Fruit fly (Drosophila melanogaster) whole organism, embryonic: ENCODE measurements around the gene CG12783.

Experiments
- Antp ChIP-seq: fragments of 200-800 bp; sonication (Bioruptor generic); optimal IDR thresholded peaks from 3 replicates; lab custom pipeline; 2016; ENCODE audit warnings: missing biosample characterization, missing genetic modification characterization
- Atf3 ChIP-seq: fragments of 200-800 bp; sonication (Bioruptor generic); optimal IDR thresholded peaks from 3 replicates; lab custom pipeline; 2016; ENCODE audit warnings: missing biosample characterization, missing genetic modification characterization
- CG10321 ChIP-seq: fragments of 200-800 bp; sonication (Bioruptor generic); IDR thresholded peaks from 2 replicates; pipeline ENCODE4 v1.3.6; 2022; ENCODE audit warnings: missing biosample characterization, missing genetic modification characterization
- CG10565 ChIP-seq: fragments of 200-800 bp; sonication (Bioruptor generic); optimal IDR thresholded peaks from 3 replicates; lab custom pipeline; 2016; ENCODE audit warnings: missing biosample characterization, mild to moderate bottlenecking, missing genetic modification characterization
- CG12391 ChIP-seq: fragments of 200-800 bp; sonication (Bioruptor generic); optimal IDR thresholded peaks from 3 replicates; lab custom pipeline; 2018; ENCODE audit warnings: missing biosample characterization, mild to moderate bottlenecking, missing genetic modification characterization, moderate library complexity
- CG16779 ChIP-seq: fragments of 200-800 bp; sonication (Bioruptor generic); IDR thresholded peaks from 2 replicates; pipeline ENCODE4 v1.3.6; 2022; ENCODE audit warnings: missing biosample characterization, missing genetic modification characterization
- CG16813 ChIP-seq: fragments of 200-800 bp; sonication (Bioruptor generic); IDR thresholded peaks from 3 replicates; pipeline ENCODE4 v1.3.6; 2022; ENCODE audit warnings: missing biosample characterization, missing genetic modification characterization; ENCODE audit not compliant: partially characterized antibody
- CG17186 ChIP-seq: fragments of 200-800 bp; sonication (Bioruptor generic); optimal IDR thresholded peaks from 3 replicates; lab custom pipeline; 2017; ENCODE audit warnings: missing biosample characterization, missing genetic modification reagents, missing genetic modification characterization
- CG17568 ChIP-seq: fragments of 200-800 bp; sonication (Bioruptor generic); optimal IDR thresholded peaks from 2 replicates; lab custom pipeline; 2018; ENCODE audit warnings: missing biosample characterization, mild to moderate bottlenecking, missing genetic modification characterization, moderate library complexity
- CG1792 ChIP-seq: fragments of 200-800 bp; sonication (Bioruptor generic); optimal IDR thresholded peaks from 2 replicates; lab custom pipeline; 2016; ENCODE audit warnings: missing biosample characterization, missing genetic modification characterization
- CG18619 ChIP-seq: fragments of 200-800 bp; sonication (Bioruptor generic); optimal IDR thresholded peaks from 3 replicates; lab custom pipeline; 2017; ENCODE audit warnings: missing biosample characterization, mild to moderate bottlenecking, missing genetic modification characterization
- CG18764 ChIP-seq: fragments of 200-800 bp; sonication (Bioruptor generic); optimal IDR thresholded peaks from 3 replicates; lab custom pipeline; 2016; ENCODE audit warnings: missing biosample characterization, missing genetic modification characterization
- CG2120 ChIP-seq: fragments of 200-800 bp; sonication (Bioruptor generic); optimal IDR thresholded peaks from 3 replicates; lab custom pipeline; 2016; ENCODE audit warnings: missing biosample characterization, missing genetic modification characterization
- CG2889 ChIP-seq: fragments of 200-800 bp; sonication (Bioruptor generic); IDR thresholded peaks from 3 replicates; pipeline ENCODE4 v1.3.6; 2022; ENCODE audit warnings: missing biosample characterization, missing genetic modification characterization
- CG31441 ChIP-seq: fragments of 200-800 bp; sonication (Bioruptor generic); IDR thresholded peaks from 2 replicates; pipeline ENCODE4 v1.3.6; 2022; ENCODE audit warnings: missing biosample characterization, missing genetic modification characterization
- CG5953 ChIP-seq: fragments of 200-800 bp; sonication (Bioruptor generic); IDR thresholded peaks from 2 replicates; pipeline ENCODE4 v1.3.6; 2022; ENCODE audit warnings: missing biosample characterization, missing genetic modification characterization
- CG6854 ChIP-seq: fragments of 200-800 bp; sonication (Bioruptor generic); optimal IDR thresholded peaks from 3 replicates; lab custom pipeline; 2017; ENCODE audit warnings: missing biosample characterization, mild to moderate bottlenecking, missing genetic modification characterization
- CG7745 ChIP-seq: fragments of 200-800 bp; sonication (Bioruptor generic); optimal IDR thresholded peaks from 2 replicates; lab custom pipeline; 2018; ENCODE audit warnings: missing biosample characterization, mild to moderate bottlenecking, missing genetic modification characterization, moderate library complexity
- CG7786 ChIP-seq: fragments of 200-800 bp; sonication (Bioruptor generic); optimal IDR thresholded peaks from 2 replicates; lab custom pipeline; 2016; ENCODE audit warnings: missing biosample characterization, missing genetic modification characterization
- CG7987 ChIP-seq: fragments of 200-800 bp; sonication (Bioruptor generic); optimal IDR thresholded peaks from 2 replicates; lab custom pipeline; 2018; ENCODE audit warnings: missing biosample characterization, mild to moderate bottlenecking, missing genetic modification characterization, moderate library complexity
- CG8089 ChIP-seq: fragments of 200-800 bp; sonication (Bioruptor generic); optimal IDR thresholded peaks from 3 replicates; lab custom pipeline; 2016; ENCODE audit warnings: missing biosample characterization, missing genetic modification characterization
- CG9437 ChIP-seq: fragments of 200-800 bp; sonication (Bioruptor generic); optimal IDR thresholded peaks from 2 replicates; lab custom pipeline; 2018; ENCODE audit warnings: missing biosample characterization, mild to moderate bottlenecking, missing genetic modification characterization
- CG9609 ChIP-seq: fragments of 200-800 bp; sonication (Bioruptor generic); optimal IDR thresholded peaks from 3 replicates; lab custom pipeline; 2016; ENCODE audit warnings: missing biosample characterization, missing genetic modification characterization
- HLH4C ChIP-seq: fragments of 200-800 bp; sonication (Bioruptor generic); IDR thresholded peaks from 3 replicates; pipeline ENCODE4 v1.3.6; 2022; ENCODE audit warnings: missing biosample characterization, missing genetic modification characterization; ENCODE audit not compliant: partially characterized antibody
- MESR4 ChIP-seq: fragments of 200-800 bp; sonication (Bioruptor generic); optimal IDR thresholded peaks from 2 replicates; lab custom pipeline; 2018; ENCODE audit warnings: missing biosample characterization, mild to moderate bottlenecking, missing genetic modification characterization, moderate library complexity
- Max ChIP-seq: fragments of 200-800 bp; sonication (Bioruptor generic); optimal IDR thresholded peaks from 2 replicates; lab custom pipeline; 2016; ENCODE audit warnings: missing biosample characterization, mild to moderate bottlenecking, missing genetic modification characterization
- Med ChIP-seq: fragments of 200-800 bp; sonication (Bioruptor generic); peaks from one replicate; lab custom pipeline; 2016; ENCODE audit warnings: missing biosample characterization, missing genetic modification characterization, mild to moderate bottlenecking, inconsistent platforms, moderate library complexity
- Rfx ChIP-seq: fragments of 200-800 bp; sonication (Bioruptor generic); IDR thresholded peaks from 2 replicates; pipeline ENCODE4 v1.3.6; 2022; ENCODE audit warnings: missing biosample characterization, missing genetic modification characterization
- Scr ChIP-seq: fragments of 200-800 bp; sonication (Bioruptor generic); IDR thresholded peaks from 2 replicates; pipeline ENCODE4 v1.3.6; 2022; ENCODE audit warnings: missing biosample characterization, missing genetic modification characterization; ENCODE audit not compliant: partially characterized antibody
- ac ChIP-seq: fragments of 200-800 bp; sonication (Bioruptor generic); optimal IDR thresholded peaks from 3 replicates; lab custom pipeline; 2017; ENCODE audit warnings: missing biosample characterization, mild to moderate bottlenecking, missing genetic modification characterization
- aop ChIP-seq: fragments of 200-800 bp; sonication (Bioruptor generic); IDR thresholded peaks from 2 replicates; pipeline ENCODE4 v1.3.6; 2022; ENCODE audit warnings: missing biosample characterization, missing genetic modification characterization
- bbx ChIP-seq: fragments of 200-800 bp; sonication (Bioruptor generic); IDR thresholded peaks from 2 replicates; pipeline ENCODE4 v1.3.6; 2022; ENCODE audit warnings: missing biosample characterization, missing genetic modification characterization; ENCODE audit not compliant: partially characterized antibody
- cg ChIP-seq: fragments of 200-800 bp; sonication (Bioruptor generic); optimal IDR thresholded peaks from 3 replicates; lab custom pipeline; 2019; ENCODE audit warnings: missing biosample characterization, mild to moderate bottlenecking, missing genetic modification characterization, moderate library complexity
- chif ChIP-seq, 2 experiments: fragments of 200-800 bp; sonication (Bioruptor generic); optimal IDR thresholded peaks; 3 replicates each; lab custom pipeline; 2016; ENCODE audit warnings: missing biosample characterization in 2 of 2, missing genetic modification characterization in 2 of 2
- dan ChIP-seq: fragments of 200-800 bp; sonication (Bioruptor generic); IDR thresholded peaks from 2 replicates; pipeline ENCODE4 v1.3.6; 2022; ENCODE audit warnings: missing biosample characterization, missing genetic modification characterization
- dm ChIP-seq: fragments of 200-800 bp; sonication (Bioruptor generic); optimal IDR thresholded peaks from 3 replicates; lab custom pipeline; 2016; ENCODE audit warnings: missing biosample characterization, missing genetic modification characterization
- grn ChIP-seq: fragments of 200-800 bp; sonication (Bioruptor generic); optimal IDR thresholded peaks from 3 replicates; lab custom pipeline; 2017; ENCODE audit warnings: missing biosample characterization, missing genetic modification characterization
- gsb ChIP-seq: fragments of 200-800 bp; sonication (Bioruptor generic); IDR thresholded peaks from 2 replicates; pipeline ENCODE4 v1.3.6; 2022; ENCODE audit warnings: missing biosample characterization, missing genetic modification characterization
- hbn ChIP-seq: fragments of 200-800 bp; sonication (Bioruptor generic); IDR thresholded peaks from 2 replicates; pipeline ENCODE4 v1.3.6; 2022; ENCODE audit warnings: missing biosample characterization, missing genetic modification characterization; ENCODE audit not compliant: partially characterized antibody
- hth ChIP-seq: fragments of >200 bp; optimal IDR thresholded peaks from 2 replicates; lab custom pipeline; 2017; ENCODE audit warnings: inconsistent platforms
- kah ChIP-seq: fragments of 200-800 bp; sonication (Bioruptor generic); optimal IDR thresholded peaks from 2 replicates; lab custom pipeline; 2018; ENCODE audit warnings: missing biosample characterization, mild to moderate bottlenecking, missing genetic modification characterization
- klu ChIP-seq: fragments of 200-800 bp; sonication (Bioruptor generic); IDR thresholded peaks from 2 replicates; pipeline ENCODE4 v1.3.6; 2022; ENCODE audit warnings: missing biosample characterization, missing genetic modification characterization
- knrl ChIP-seq: fragments of 200-800 bp; sonication (Bioruptor generic); IDR thresholded peaks from 3 replicates; pipeline ENCODE4 v1.3.6; 2022; ENCODE audit warnings: missing biosample characterization, missing genetic modification characterization; ENCODE audit not compliant: partially characterized antibody
- pfk ChIP-seq: fragments of 200-800 bp; sonication (Bioruptor generic); optimal IDR thresholded peaks from 2 replicates; lab custom pipeline; 2018; ENCODE audit warnings: missing biosample characterization, mild to moderate bottlenecking, missing genetic modification characterization, moderate library complexity
- prd ChIP-seq, 3 experiments: fragments of >200 bp in 2 of 3; fragments of 200-800 bp in 1 of 3; sonication (Bioruptor generic) in 1 of 3; optimal IDR thresholded peaks in 2 of 3; IDR thresholded peaks in 1 of 3; 2 replicates in 2 of 3; 3 replicates in 1 of 3; pipeline versions ENCODE4 v1.3.6 to Lab custom; 2017 to 2022; ENCODE audit warnings: missing biosample characterization in 1 of 3, missing genetic modification characterization in 1 of 3
- pros ChIP-seq: fragments of 200-800 bp; sonication (Bioruptor generic); optimal IDR thresholded peaks from 3 replicates; lab custom pipeline; 2019; ENCODE audit warnings: missing biosample characterization, mild to moderate bottlenecking, missing genetic modification characterization, moderate library complexity
- row ChIP-seq: fragments of 200-800 bp; sonication (Bioruptor generic); IDR thresholded peaks from 3 replicates; pipeline ENCODE4 v1.3.6; 2022; ENCODE audit warnings: missing biosample characterization, missing genetic modification characterization
- schlank ChIP-seq: fragments of 200-800 bp; sonication (Bioruptor generic); optimal IDR thresholded peaks from 2 replicates; lab custom pipeline; 2018; ENCODE audit warnings: missing biosample characterization, mild to moderate bottlenecking, missing genetic modification characterization
- sob ChIP-seq: fragments of 200-800 bp; sonication (Bioruptor generic); IDR thresholded peaks from 2 replicates; pipeline ENCODE4 v1.3.6; 2022; ENCODE audit warnings: missing biosample characterization, missing genetic modification characterization
- stwl ChIP-seq: fragments of 200-800 bp; sonication (Bioruptor generic); optimal IDR thresholded peaks from 3 replicates; lab custom pipeline; 2018; ENCODE audit warnings: missing biosample characterization, mild to moderate bottlenecking, missing genetic modification characterization, moderate library complexity
- vnd ChIP-seq: fragments of 200-800 bp; sonication (Bioruptor generic); IDR thresholded peaks from 3 replicates; pipeline ENCODE4 v1.3.6; 2022; ENCODE audit warnings: missing biosample characterization, missing genetic modification characterization; ENCODE audit not compliant: partially characterized antibody

The CG12783 gene

dm6 chr3R:16614241-16614640, 1.0 kb upstream of the CG12783 start, which contains the start of gene CG10340 (continued):
- peak; percentile 72; the same call in 2 of the 3 replicates for TF ChIP-seq vnd (GFP tag; lab: Robert Waterston, UW)
- peak; percentile 64 for TF ChIP-seq row (GFP tag; lab: Robert Waterston, UW)
- TF ChIP-seq CG12391 (tag; lab: Kevin White, UChicago), result peak; percentile 11
- no peak for TF ChIP-seq CG7745 (tag; lab: Kevin White, UChicago)
- no peak for TF ChIP-seq CG2120 (GFP tag; lab: Kevin White, UChicago)
- TF ChIP-seq gsb (GFP tag; lab: Robert Waterston, UW), result no peak
- TF ChIP-seq CG10321, result no peak
- no peak for TF ChIP-seq dan (GFP tag; lab: Robert Waterston, UW)
- no peak for TF ChIP-seq schlank (tag; lab: Kevin White, UChicago)
- TF ChIP-seq CG16813 (GFP tag; lab: Robert Waterston, UW), result peak; percentile 80
- TF ChIP-seq Max, result peak; percentile 44
- TF ChIP-seq pfk (GFP tag; lab: Kevin White, UChicago), result no peak
- TF ChIP-seq hth (lab: Kevin White, UChicago), result no peak
- no peak for TF ChIP-seq CG2889 (GFP tag; lab: Robert Waterston, UW)
- no peak for TF ChIP-seq CG7987 (GFP tag; lab: Kevin White, UChicago)
- no peak for TF ChIP-seq CG16779
- peak; percentile 85 for TF ChIP-seq bbx
- TF ChIP-seq stwl (tag; lab: Kevin White, UChicago), result peak; percentile 67
- TF ChIP-seq pros, result no peak
- TF ChIP-seq knrl (GFP tag; lab: Robert Waterston, UW), result peak; percentile 85
- no peak for TF ChIP-seq CG5953 (GFP tag; lab: Robert Waterston, UW)
- TF ChIP-seq CG17568 (GFP tag; lab: Kevin White, UChicago), result no peak
- TF ChIP-seq CG31441 (GFP tag; lab: Robert Waterston, UW), result no peak
- TF ChIP-seq CG1792 (GFP tag; lab: Kevin White, UChicago), result no peak
- TF ChIP-seq CG9609, result no peak
- TF ChIP-seq sob (GFP tag; lab: Robert Waterston, UW), result no peak
- no peak for TF ChIP-seq cg (GFP tag; lab: Kevin White, UChicago)
- TF ChIP-seq klu (GFP tag; lab: Robert Waterston, UW), result no peak
- no peak for TF ChIP-seq grn (GFP tag; lab: Kevin White, UChicago)
- TF ChIP-seq prd (optimal IDR thresholded peaks at IDR 0.05; lab: Kevin White, UChicago), result no peak
- peak; percentile 30; the same call in 1 of the 3 replicates for TF ChIP-seq prd (GFP tag; IDR thresholded peaks at IDR 0.05; lab: Robert Waterston, UW)
- no peak for TF ChIP-seq CG18619 (GFP tag; lab: Kevin White, UChicago)
- TF ChIP-seq aop (GFP tag; lab: Robert Waterston, UW), result no peak
- TF ChIP-seq Antp (GFP tag; lab: Kevin White, UChicago), result no peak
- TF ChIP-seq CG6854 (GFP tag; lab: Kevin White, UChicago), result no peak
- TF ChIP-seq Scr, result peak; percentile 83
- TF ChIP-seq dm (GFP tag; lab: Kevin White, UChicago), result peak; percentile 41
- peak; percentile 69 for TF ChIP-seq CG17186 (GFP tag; lab: Kevin White, UChicago)
- peak; percentile 65 for TF ChIP-seq Rfx
- peak; percentile 81 for TF ChIP-seq MESR4 (GFP tag; lab: Kevin White, UChicago)
- no peak for TF ChIP-seq CG7786 (GFP tag; lab: Kevin White, UChicago)
- TF ChIP-seq ac, result no peak
- peak; percentile 79 for TF ChIP-seq HLH4C (GFP tag; lab: Robert Waterston, UW)
- no peak for TF ChIP-seq CG8089 (GFP tag; lab: Kevin White, UChicago)
- TF ChIP-seq CG10565 (GFP tag; lab: Kevin White, UChicago), result no peak
- TF ChIP-seq CG18764 (GFP tag; lab: Kevin White, UChicago), result peak; percentile 3
- no peak for TF ChIP-seq chif (GFP tag; optimal IDR thresholded peaks at IDR 0.05; lab: Kevin White, UChicago)
- TF ChIP-seq Med (GFP tag; lab: Kevin White, UChicago), result no peak
- TF ChIP-seq kah, result no peak
- TF ChIP-seq hbn (GFP tag; lab: Robert Waterston, UW), result peak; percentile 79
- no peak for TF ChIP-seq Atf3 (GFP tag; lab: Kevin White, UChicago)
- no peak for TF ChIP-seq CG9437 (GFP tag; lab: Kevin White, UChicago)
